Worm (Caenorhabditis elegans) whole organism, L1 larva: ENCODE data around the gene hex-3.

Experiments used
- C04F5.9 ChIP-seq: sonication (generic microtip); optimal IDR thresholded peaks from 2 replicates; lab custom pipeline; 2016; ENCODE audit warnings: missing genetic modification characterization, missing compliant biosample characterization
- C34B4.2 ChIP-seq: sonication (generic microtip); optimal IDR thresholded peaks from 2 replicates; lab custom pipeline; 2017; ENCODE audit warnings: mild to moderate bottlenecking, missing genetic modification characterization, missing compliant biosample characterization
- alr-1 ChIP-seq: fragments of 200-800 bp; sonication (Bioruptor generic); optimal IDR thresholded peaks from 2 replicates; lab custom pipeline; 2018; ENCODE audit warnings: borderline replicate concordance, mild to moderate bottlenecking, missing genetic modification characterization, missing compliant biosample characterization
- ceh-82 ChIP-seq, 3 experiments: fragments of 150-350 bp in 1 of 3; sonication (generic microtip) in 2 of 3; optimal IDR thresholded peaks; 2 replicates each; lab custom pipeline; 2014 to 2017; ENCODE audit warnings: missing biosample characterization in 3 of 3, missing genetic modification characterization in 3 of 3
- dsc-1 ChIP-seq: sonication (generic microtip); optimal IDR thresholded peaks from 2 replicates; lab custom pipeline; 2016; ENCODE audit warnings: mild to moderate bottlenecking, missing genetic modification characterization, missing compliant biosample characterization
- efl-1 ChIP-seq, 4 experiments: fragments of 150-350 bp; optimal IDR thresholded peaks in 3 of 4; peaks in 1 of 4; 1 replicate in 1 of 4; 2 replicates in 3 of 4; lab custom pipeline; 2014; ENCODE audit warnings: missing biosample characterization in 2 of 4, missing genetic modification characterization in 2 of 4, missing genetic modification reagents in 2 of 4
- elt-2 ChIP-seq: sonication (generic microtip); optimal IDR thresholded peaks from 2 replicates; lab custom pipeline; 2016; ENCODE audit warnings: missing genetic modification characterization, mild to moderate bottlenecking, inconsistent platforms, missing compliant biosample characterization, missing genetic modification reagents
- elt-3 ChIP-seq, 6 experiments: fragments of 150-350 bp in 1 of 6; sonication (generic microtip); optimal IDR thresholded peaks; 2 replicates each; lab custom pipeline; 2017 to 2018; ENCODE audit warnings: missing biosample characterization in 6 of 6, missing genetic modification characterization in 6 of 6, inconsistent platforms in 1 of 6
- fkh-4 ChIP-seq: sonication (generic microtip); optimal IDR thresholded peaks from 2 replicates; lab custom pipeline; 2016; ENCODE audit warnings: missing compliant biosample characterization, missing genetic modification characterization, borderline replicate concordance
- hlh-17 ChIP-seq: fragments of 200-800 bp; sonication (Bioruptor generic); optimal IDR thresholded peaks from 2 replicates; lab custom pipeline; 2018; ENCODE audit warnings: missing genetic modification characterization, mild to moderate bottlenecking, missing compliant biosample characterization, moderate library complexity, borderline replicate concordance
- hlh-4 ChIP-seq: sonication (generic microtip); optimal IDR thresholded peaks from 2 replicates; lab custom pipeline; 2016; ENCODE audit warnings: mild to moderate bottlenecking, missing genetic modification characterization, missing compliant biosample characterization
- irx-1 ChIP-seq: sonication (generic microtip); optimal IDR thresholded peaks from 2 replicates; lab custom pipeline; 2016; ENCODE audit warnings: missing genetic modification characterization, missing compliant biosample characterization
- lin-15B ChIP-seq: fragments of 150-350 bp; sonication (generic microtip); optimal IDR thresholded peaks from 3 replicates; lab custom pipeline; 2014; ENCODE audit warnings: missing biosample characterization, missing genetic modification characterization
- lsy-2 ChIP-seq, 2 experiments: fragments of 150-350 bp; optimal IDR thresholded peaks; 2 replicates each; lab custom pipeline; 2014; ENCODE audit warnings: missing biosample characterization in 2 of 2, missing genetic modification characterization in 2 of 2
- mdl-1 ChIP-seq, 2 experiments: fragments of 150-350 bp; optimal IDR thresholded peaks; 2 replicates each; lab custom pipeline; 2014 to 2017; ENCODE audit warnings: missing biosample characterization in 2 of 2, missing genetic modification characterization in 2 of 2, inconsistent platforms in 1 of 2
- mep-1 ChIP-seq: fragments of 150-350 bp; optimal IDR thresholded peaks from 2 replicates; lab custom pipeline; 2014; ENCODE audit warnings: missing biosample characterization, missing genetic modification characterization
- nhr-11 ChIP-seq: fragments of 150-350 bp; optimal IDR thresholded peaks from 2 replicates; lab custom pipeline; 2014; ENCODE audit warnings: missing biosample characterization, missing genetic modification characterization
- nhr-19 ChIP-seq: fragments of 200-800 bp; sonication (Bioruptor generic); conservative IDR thresholded peaks from 2 replicates; pipeline ENCODE4 v1.3.6; 2022; ENCODE audit warnings: missing genetic modification characterization, missing compliant biosample characterization
- nhr-237 ChIP-seq: fragments of 150-350 bp; optimal IDR thresholded peaks from 2 replicates; lab custom pipeline; 2014; ENCODE audit warnings: missing biosample characterization, missing genetic modification characterization
- nhr-71 ChIP-seq: sonication (generic microtip); optimal IDR thresholded peaks from 2 replicates; lab custom pipeline; 2016; ENCODE audit warnings: mild to moderate bottlenecking, missing genetic modification characterization, moderate library complexity, missing compliant biosample characterization
- nhr-76 ChIP-seq: sonication (generic microtip); optimal IDR thresholded peaks from 2 replicates; lab custom pipeline; 2017; ENCODE audit warnings: missing biosample characterization, missing genetic modification characterization
- nhr-84 ChIP-seq: sonication (generic microtip); optimal IDR thresholded peaks from 2 replicates; lab custom pipeline; 2017; ENCODE audit warnings: missing biosample characterization, missing genetic modification characterization
- nhr-85 ChIP-seq: sonication (generic microtip); peaks from one replicate; lab custom pipeline; 2016; ENCODE audit warnings: missing genetic modification characterization, inconsistent platforms, missing compliant biosample characterization
- nhr-90 ChIP-seq: sonication (generic microtip); optimal IDR thresholded peaks from 2 replicates; lab custom pipeline; 2016; ENCODE audit warnings: mild to moderate bottlenecking, missing genetic modification characterization, missing compliant biosample characterization; ENCODE audit not compliant: poor library complexity
- pag-3 ChIP-seq: sonication (generic microtip); optimal IDR thresholded peaks from 2 replicates; lab custom pipeline; 2017; ENCODE audit warnings: missing genetic modification characterization, mild to moderate bottlenecking, missing compliant biosample characterization, antibody characterized with exemption, borderline replicate concordance; ENCODE audit not compliant: insufficient read depth
- rnt-1 ChIP-seq: sonication (generic microtip); optimal IDR thresholded peaks from 2 replicates; lab custom pipeline; 2016; ENCODE audit warnings: mild to moderate bottlenecking, missing genetic modification characterization, moderate library complexity, missing compliant biosample characterization
- skn-1 ChIP-seq: fragments of 150-350 bp; optimal IDR thresholded peaks from 2 replicates; lab custom pipeline; 2014; ENCODE audit warnings: missing biosample characterization, missing genetic modification characterization
- snu-23 ChIP-seq: sonication (generic microtip); optimal IDR thresholded peaks from 2 replicates; lab custom pipeline; 2016; ENCODE audit warnings: missing genetic modification characterization, missing compliant biosample characterization
- sox-4 ChIP-seq: sonication (generic microtip); optimal IDR thresholded peaks from 2 replicates; lab custom pipeline; 2016; ENCODE audit warnings: missing genetic modification characterization, missing compliant biosample characterization
- swsn-7 ChIP-seq: sonication (generic microtip); optimal IDR thresholded peaks from 2 replicates; lab custom pipeline; 2016; ENCODE audit warnings: missing genetic modification characterization, missing compliant biosample characterization
- tlp-1 ChIP-seq: fragments of 150-350 bp; optimal IDR thresholded peaks from 2 replicates; lab custom pipeline; 2014; ENCODE audit warnings: missing biosample characterization, missing genetic modification characterization
- unc-130 ChIP-seq: fragments of 150-350 bp; optimal IDR thresholded peaks from 2 replicates; lab custom pipeline; 2017; ENCODE audit warnings: missing biosample characterization, missing genetic modification characterization, inconsistent platforms
- unc-62 ChIP-seq: fragments of 150-350 bp; optimal IDR thresholded peaks from 2 replicates; lab custom pipeline; 2014; ENCODE audit warnings: missing biosample characterization, missing genetic modification reagents, missing genetic modification characterization
- unc-86 ChIP-seq: sonication (generic microtip); optimal IDR thresholded peaks from 2 replicates; lab custom pipeline; 2016; ENCODE audit warnings: missing genetic modification characterization, missing compliant biosample characterization
- unc-98 ChIP-seq: fragments of 200-800 bp; sonication (Bioruptor generic); IDR thresholded peaks from 2 replicates; pipeline ENCODE4 v1.3.6; 2022; ENCODE audit warnings: missing genetic modification characterization, missing compliant biosample characterization
- zag-1 ChIP-seq: fragments of 150-350 bp; optimal IDR thresholded peaks from 2 replicates; lab custom pipeline; 2014; ENCODE audit warnings: missing biosample characterization, missing genetic modification characterization
- zip-4 ChIP-seq: fragments of 200-800 bp; sonication (Bioruptor generic); optimal IDR thresholded peaks from 2 replicates; lab custom pipeline; 2018; ENCODE audit warnings: mild to moderate bottlenecking, missing genetic modification characterization, moderate library complexity, missing compliant biosample characterization
- ztf-11 ChIP-seq, 2 experiments: sonication (generic microtip); optimal IDR thresholded peaks; 2 replicates each; lab custom pipeline; 2016 to 2017; ENCODE audit warnings: missing genetic modification characterization in 2 of 2, missing biosample characterization in 1 of 2, missing compliant biosample characterization in 1 of 2

The hex-3 gene

ce11 chrIII:10824206-10824605, 24.8 kb upstream of the hex-3 start:
- TF ChIP-seq nhr-237 (tag; lab: Kevin White, UChicago) (no peak), efl-1 (optimal IDR thresholded peaks at IDR 0.05; lab: Kevin White, UChicago) (peak in 1 of 2 experiments; percentile 6), efl-1 (GFP tag; optimal IDR thresholded peaks at IDR 0.05 in 1 of 2; lab: Kevin White, UChicago) (no peak), pag-3 (tag; lab: Kevin White, UChicago) (peak; percentile 70), lin-15B (tag; lab: Kevin White, UChicago) (no peak), C04F5.9 (tag; lab: Kevin White, UChicago) (no peak), mdl-1 (tag; optimal IDR thresholded peaks at IDR 0.05; lab: Kevin White, UChicago) (peak in 1 of 2 experiments; percentile 1), rnt-1 (tag; lab: Kevin White, UChicago) (peak; percentile 73), unc-98 (GFP tag; lab: Robert Waterston, UW) (no peak), dsc-1 (peak; percentile 76), irx-1 (tag; lab: Kevin White, UChicago) (no peak), lsy-2 (tag; optimal IDR thresholded peaks at IDR 0.05; lab: Kevin White, UChicago) (peak in 1 of 2 experiments; percentile 49), alr-1 (no peak), unc-130 (tag; lab: Kevin White, UChicago) (peak; percentile 5), mep-1 (tag; lab: Kevin White, UChicago) (peak; percentile 24), ceh-82 (tag; optimal IDR thresholded peaks at IDR 0.05; lab: Kevin White, UChicago) (no peak), zip-4 (GFP tag; lab: Kevin White, UChicago) (no peak), elt-3 (tag; optimal IDR thresholded peaks at IDR 0.05; lab: Kevin White, UChicago) (no peak), snu-23 (GFP tag; lab: Kevin White, UChicago) (peak; percentile 32), sox-4 (tag; lab: Kevin White, UChicago) (no peak), nhr-19 (GFP tag; lab: Robert Waterston, UW) (0 out of 2 replicates have a peak, but pooled peaks have one; percentile 3)

ce11 chrIII:10825088-10825487, 23.9 kb upstream of the hex-3 start:
- TF ChIP-seq elt-2 (tag; lab: Kevin White, UChicago) (no peak), nhr-85 (tag; lab: Kevin White, UChicago) (no peak), fkh-4 (peak; percentile 17), dsc-1 (peak; percentile 90)

ce11 chrIII:10831483-10831882, 17.5 kb upstream of the hex-3 start:
- TF ChIP-seq unc-86 (tag; lab: Kevin White, UChicago) (no peak), nhr-90 (tag; lab: Kevin White, UChicago) (no peak), nhr-76 (tag; lab: Kevin White, UChicago) (no peak), nhr-19 (GFP tag; lab: Robert Waterston, UW) (no peak), ztf-11 (tag; optimal IDR thresholded peaks at IDR 0.05; lab: Kevin White, UChicago) (no peak), unc-62 (no peak), tlp-1 (tag; lab: Kevin White, UChicago) (no peak), nhr-11 (no peak), skn-1 (no peak), zag-1 (no peak), nhr-84 (tag; lab: Kevin White, UChicago) (no peak), hlh-4 (tag; lab: Kevin White, UChicago) (no peak), swsn-7 (tag; lab: Kevin White, UChicago) (no peak), C34B4.2 (tag; lab: Kevin White, UChicago) (no peak), nhr-71 (tag; lab: Kevin White, UChicago) (no peak), hlh-17 (no peak)
